Worm (Caenorhabditis elegans) whole organism, L4 larva: ENCODE data around the gene bcs-1.

Experiments
- T20F7.1 ChIP-seq: fragments of 200-800 bp; sonication (Bioruptor generic); optimal IDR thresholded peaks from 2 replicates; lab custom pipeline; 2018; ENCODE audit warnings: mild to moderate bottlenecking, missing genetic modification characterization, missing compliant biosample characterization
- Y48G9A.11 ChIP-seq: fragments of 200-800 bp; sonication (Bioruptor generic); IDR thresholded peaks from 2 replicates; pipeline ENCODE4 v1.3.6; 2022; ENCODE audit warnings: missing genetic modification reagents, missing genetic modification characterization, missing compliant biosample characterization
- Y5F2A.4 ChIP-seq: fragments of 200-800 bp; sonication (Bioruptor generic); optimal IDR thresholded peaks from 2 replicates; lab custom pipeline; 2018; ENCODE audit warnings: mild to moderate bottlenecking, missing genetic modification characterization, missing compliant biosample characterization
- Y75B8A.6 ChIP-seq: fragments of 200-800 bp; sonication (Bioruptor generic); IDR thresholded peaks from 2 replicates; pipeline ENCODE4 v1.3.6; 2022; ENCODE audit warnings: missing genetic modification reagents, missing genetic modification characterization, missing compliant biosample characterization
- ZK337.2 ChIP-seq: fragments of 200-800 bp; sonication (Bioruptor generic); IDR thresholded peaks from 2 replicates; pipeline ENCODE4 v1.3.6; 2022; ENCODE audit warnings: missing genetic modification reagents, missing genetic modification characterization, missing compliant biosample characterization
- aly-2 ChIP-seq: sonication (generic microtip); optimal IDR thresholded peaks from 2 replicates; lab custom pipeline; 2018; ENCODE audit warnings: missing biosample characterization, missing genetic modification characterization
- ces-1 ChIP-seq: fragments of 150-350 bp; sonication (generic microtip); optimal IDR thresholded peaks from 4 replicates; lab custom pipeline; 2014; ENCODE audit warnings: missing biosample characterization, missing genetic modification reagents, missing genetic modification characterization
- daf-12 ChIP-seq: fragments of 150-350 bp; optimal IDR thresholded peaks from 2 replicates; lab custom pipeline; 2014; ENCODE audit warnings: missing biosample characterization, missing genetic modification reagents, missing genetic modification characterization
- daf-19 ChIP-seq: fragments of 200-800 bp; sonication (Bioruptor generic); conservative IDR thresholded peaks from 2 replicates; pipeline ENCODE4 v1.3.6; 2022; ENCODE audit warnings: missing genetic modification characterization, missing compliant biosample characterization
- daf-8 ChIP-seq: fragments of 200-800 bp; sonication (Bioruptor generic); IDR thresholded peaks from 2 replicates; pipeline ENCODE4 v1.3.6; 2022; ENCODE audit warnings: missing genetic modification characterization, missing compliant biosample characterization
- dmd-8 ChIP-seq: fragments of 200-800 bp; sonication (Bioruptor generic); IDR thresholded peaks from 2 replicates; pipeline ENCODE4 v1.3.6; 2022; ENCODE audit warnings: missing genetic modification characterization, missing compliant biosample characterization
- dpl-1 ChIP-seq: fragments of 150-350 bp; optimal IDR thresholded peaks from 2 replicates; lab custom pipeline; 2014; ENCODE audit warnings: missing biosample characterization, missing genetic modification reagents, missing genetic modification characterization
- egl-27 ChIP-seq: sonication (generic microtip); optimal IDR thresholded peaks from 3 replicates; lab custom pipeline; 2017; ENCODE audit warnings: missing biosample characterization, missing genetic modification reagents, missing genetic modification characterization
- egl-43 ChIP-seq: fragments of 200-800 bp; sonication (Bioruptor generic); IDR thresholded peaks from 2 replicates; pipeline ENCODE4 v1.3.6; 2022; ENCODE audit warnings: missing genetic modification reagents, missing genetic modification characterization, missing compliant biosample characterization
- fkh-10 ChIP-seq: fragments of 150-350 bp; optimal IDR thresholded peaks from 2 replicates; lab custom pipeline; 2014; ENCODE audit warnings: missing biosample characterization, missing genetic modification reagents, missing genetic modification characterization
- hmg-1.1 ChIP-seq: fragments of 200-800 bp; sonication (Bioruptor generic); IDR thresholded peaks from 2 replicates; pipeline ENCODE4 v1.3.6; 2022; ENCODE audit warnings: missing genetic modification reagents, missing genetic modification characterization, missing compliant biosample characterization
- lim-7 ChIP-seq: fragments of 200-800 bp; sonication (Bioruptor generic); IDR thresholded peaks from 2 replicates; pipeline ENCODE4 v1.3.6; 2022; ENCODE audit warnings: missing genetic modification characterization, missing compliant biosample characterization
- madf-5 ChIP-seq, 2 experiments: fragments of 200-800 bp; sonication (Bioruptor generic); IDR thresholded peaks; 2 replicates each; pipeline ENCODE4 v1.3.6; 2022; ENCODE audit warnings: missing compliant biosample characterization in 2 of 2, missing genetic modification characterization in 2 of 2
- mdl-1 ChIP-seq, 2 experiments: fragments of 150-350 bp in 1 of 2; sonication (generic microtip) in 1 of 2; optimal IDR thresholded peaks; 2 replicates each; lab custom pipeline; 2014 to 2017; ENCODE audit warnings: missing biosample characterization in 2 of 2, missing genetic modification characterization in 2 of 2
- mdt-29 ChIP-seq: fragments of 200-800 bp; sonication (Bioruptor generic); IDR thresholded peaks from 2 replicates; pipeline ENCODE4 v1.3.6; 2022; ENCODE audit warnings: missing genetic modification reagents, missing genetic modification characterization, missing compliant biosample characterization
- mep-1 ChIP-seq: fragments of 150-350 bp; sonication (generic microtip); optimal IDR thresholded peaks from 3 replicates; lab custom pipeline; 2014; ENCODE audit warnings: missing biosample characterization, missing genetic modification characterization
- mxl-2 ChIP-seq: fragments of 200-800 bp; sonication (Bioruptor generic); conservative IDR thresholded peaks from 2 replicates; pipeline ENCODE4 v1.3.6; 2022; ENCODE audit warnings: missing genetic modification reagents, missing genetic modification characterization, missing compliant biosample characterization
- mxl-3 ChIP-seq: fragments of 200-800 bp; sonication (Bioruptor generic); optimal IDR thresholded peaks from 2 replicates; lab custom pipeline; 2018; ENCODE audit warnings: mild to moderate bottlenecking, missing genetic modification characterization, missing compliant biosample characterization
- nhr-28 ChIP-seq: fragments of 150-350 bp; optimal IDR thresholded peaks from 2 replicates; lab custom pipeline; 2014; ENCODE audit warnings: missing biosample characterization, missing genetic modification characterization
- nhr-6 ChIP-seq: fragments of 150-350 bp; optimal IDR thresholded peaks from 2 replicates; lab custom pipeline; 2014; ENCODE audit warnings: missing biosample characterization, missing genetic modification characterization
- php-3 ChIP-seq: fragments of 200-800 bp; sonication (Bioruptor generic); IDR thresholded peaks from 2 replicates; pipeline ENCODE4 v1.3.6; 2022; ENCODE audit warnings: missing genetic modification reagents, missing genetic modification characterization, missing compliant biosample characterization
- spr-3 ChIP-seq: fragments of 200-800 bp; sonication (Bioruptor generic); optimal IDR thresholded peaks from 2 replicates; lab custom pipeline; 2018; ENCODE audit warnings: mild to moderate bottlenecking, missing genetic modification characterization, missing compliant biosample characterization
- unc-130 ChIP-seq: sonication (generic microtip); optimal IDR thresholded peaks from 2 replicates; lab custom pipeline; 2016; ENCODE audit warnings: missing genetic modification reagents, missing genetic modification characterization, missing compliant biosample characterization
- unc-62 ChIP-seq, 3 experiments: fragments of 150-350 bp in 1 of 3; sonication (generic microtip); optimal IDR thresholded peaks in 2 of 3; peaks in 1 of 3; 1 replicate in 1 of 3; 2 replicates in 2 of 3; lab custom pipeline; 2014 to 2017; ENCODE audit warnings: missing biosample characterization in 3 of 3, missing genetic modification characterization in 3 of 3, missing genetic modification reagents in 3 of 3, missing genotype in 1 of 3
- zfp-3 ChIP-seq: fragments of 200-800 bp; sonication (Bioruptor generic); conservative IDR thresholded peaks from 2 replicates; pipeline ENCODE4 v1.3.6; 2022; ENCODE audit warnings: missing genetic modification reagents, missing genetic modification characterization, missing compliant biosample characterization
- zip-11 ChIP-seq: fragments of 200-800 bp; sonication (Bioruptor generic); IDR thresholded peaks from 2 replicates; pipeline ENCODE4 v1.3.6; 2022; ENCODE audit warnings: missing genetic modification characterization, missing compliant biosample characterization
- ztf-7 ChIP-seq: fragments of 150-350 bp; optimal IDR thresholded peaks from 2 replicates; lab custom pipeline; 2014; ENCODE audit warnings: missing biosample characterization, missing genetic modification characterization

Gene bcs-1

ce11 chrII:8612470-8612869 is 41.6 kb downstream of the bcs-1 start, which contains the start of gene T22C8.1:
Gene T22C8.1 (plus strand): TSS chrII:8612770.
- no peak for TF ChIP-seq zfp-3 (GFP tag; lab: Robert Waterston, UW)
- no peak for TF ChIP-seq ces-1
- TF ChIP-seq aly-2 = no peak
- no peak for TF ChIP-seq php-3 (GFP tag; lab: Robert Waterston, UW)
- TF ChIP-seq Y5F2A.4 (GFP tag; lab: Kevin White, UChicago) = no peak
- TF ChIP-seq spr-3 (GFP tag; lab: Kevin White, UChicago) = no peak
- TF ChIP-seq ztf-7 (tag; lab: Kevin White, UChicago) = no peak
- no peak for TF ChIP-seq egl-27 (tag; lab: Kevin White, UChicago)
- no peak for TF ChIP-seq zip-11 (GFP tag; lab: Robert Waterston, UW)
- no peak for TF ChIP-seq daf-8
- TF ChIP-seq mxl-2 = no peak
- no peak for TF ChIP-seq Y48G9A.11 (GFP tag; lab: Robert Waterston, UW)

ce11 chrII:8616155-8616554 is 45.3 kb downstream of the bcs-1 start:
- peak in 1 of 2 experiments; percentile 91 for TF ChIP-seq unc-62 (GFP tag; optimal IDR thresholded peaks at IDR 0.05 in 1 of 2; lab: Kevin White, UChicago)
- TF ChIP-seq unc-62 (tag; optimal IDR thresholded peaks at IDR 0.05; lab: Kevin White, UChicago) = no peak
- TF ChIP-seq unc-130 (GFP tag; lab: Kevin White, UChicago) = no peak

ce11 chrII:8617516-8617915 is 46.6 kb downstream of the bcs-1 start, which contains the start of gene chhy-1:
Gene chhy-1 (minus strand): TSS chrII:8617616.
- TF ChIP-seq ces-1 (no peak), madf-5 (GFP tag; IDR thresholded peaks at IDR 0.05; lab: Robert Waterston, UW) (no peak), T20F7.1 (GFP tag; lab: Kevin White, UChicago) (no peak), mep-1 (tag; lab: Kevin White, UChicago) (no peak), Y75B8A.6 (no peak), mdl-1 (tag; optimal IDR thresholded peaks at IDR 0.05; lab: Kevin White, UChicago) (no peak), dpl-1 (GFP tag; lab: Kevin White, UChicago) (no peak), daf-12 (tag; lab: Kevin White, UChicago) (no peak), zfp-3 (GFP tag; lab: Robert Waterston, UW) (no peak), dmd-8 (GFP tag; lab: Robert Waterston, UW) (no peak), lim-7 (GFP tag; lab: Robert Waterston, UW) (no peak), daf-19 (no peak), nhr-6 (no peak), egl-43 (GFP tag; lab: Robert Waterston, UW) (no peak), mdt-29 (GFP tag; lab: Robert Waterston, UW) (no peak), fkh-10 (GFP tag; lab: Kevin White, UChicago) (no peak), hmg-1.1 (GFP tag; lab: Robert Waterston, UW) (no peak)

ce11 chrII:8621883-8622282 is 51.0 kb downstream of the bcs-1 start, which contains the start of gene T22C8.3:
Gene T22C8.3 (minus strand): TSS chrII:8621983.
- TF ChIP-seq mxl-3 (GFP tag; lab: Kevin White, UChicago) (no peak), nhr-28 (tag; lab: Kevin White, UChicago) (peak; percentile 14), ZK337.2 (GFP tag; lab: Robert Waterston, UW) (no peak)
